Worm (Caenorhabditis elegans) whole organism, dauer: Measurements from ENCODE around the gene Y49F6C.6.

Source experiments
- unc-62 ChIP-seq: sonication (generic microtip); optimal IDR thresholded peaks from 2 replicates; lab custom pipeline; 2017; ENCODE audit warnings: missing biosample characterization, missing genetic modification reagents, missing genetic modification characterization

The Y49F6C.6 gene

ce11 chrII:3323179-3323578 is 43.8 kb downstream of the Y49F6C.6 start, which contains the start of gene Y46D2A.2:
Y46D2A.2 (minus strand) TSS chrII:3323279.
- no peak for TF ChIP-seq unc-62

ce11 chrII:3322257-3322656 is 44.7 kb downstream of the Y49F6C.6 start, which contains the start of gene Y46D2A.1:
Y46D2A.1 (plus strand) TSS chrII:3322557.
- TF ChIP-seq unc-62, result no peak

- TF ChIP-seq unc-62, result no peak
These were observed 48.2 kb downstream of the Y49F6C.6 start for ce11 chrII:3318839-3319238.
